Worm (Caenorhabditis elegans) whole organism, young adult: Measurements from ENCODE around the gene spe-27.

Source experiments
- B0336.3 ChIP-seq: fragments of 200-800 bp; sonication (Bioruptor generic); IDR thresholded peaks from 2 replicates; pipeline ENCODE4 v1.3.6; 2022; ENCODE audit warnings: missing genetic modification characterization, missing compliant biosample characterization
- D2030.7 ChIP-seq: fragments of 200-800 bp; sonication (Bioruptor generic); IDR thresholded peaks from 2 replicates; pipeline ENCODE4 v1.3.6; 2022; ENCODE audit warnings: missing genetic modification reagents, missing genetic modification characterization, missing compliant biosample characterization
- F10E7.11 ChIP-seq: sonication (generic microtip); optimal IDR thresholded peaks from 2 replicates; lab custom pipeline; 2017; ENCODE audit warnings: mild to moderate bottlenecking, missing genetic modification characterization, moderate library complexity, missing compliant biosample characterization
- F23B12.7 ChIP-seq: sonication (generic microtip); optimal IDR thresholded peaks from 2 replicates; lab custom pipeline; 2017; ENCODE audit warnings: missing genetic modification characterization, mild to moderate bottlenecking, missing compliant biosample characterization, antibody characterized with exemption, moderate library complexity; ENCODE audit not compliant: insufficient read depth
- F37B4.10 ChIP-seq: fragments of 200-800 bp; sonication (Bioruptor generic); IDR thresholded peaks from 2 replicates; pipeline ENCODE4 v1.3.6; 2022; ENCODE audit warnings: missing genetic modification characterization, missing compliant biosample characterization
- F39B2.1 ChIP-seq: fragments of 200-800 bp; sonication (Bioruptor generic); IDR thresholded peaks from 2 replicates; pipeline ENCODE4 v1.3.6; 2022; ENCODE audit warnings: missing genetic modification reagents, missing genetic modification characterization, missing compliant biosample characterization
- F52B5.7 ChIP-seq: sonication (generic microtip); optimal IDR thresholded peaks from 2 replicates; lab custom pipeline; 2016; ENCODE audit warnings: mild to moderate bottlenecking, missing genetic modification characterization, missing compliant biosample characterization
- F55B11.4 ChIP-seq: sonication (generic microtip); optimal IDR thresholded peaks from 2 replicates; lab custom pipeline; 2016; ENCODE audit warnings: missing compliant biosample characterization, missing genetic modification characterization, borderline replicate concordance; ENCODE audit not compliant: insufficient read depth
- K11D2.4 ChIP-seq: fragments of 200-800 bp; sonication (Bioruptor generic); IDR thresholded peaks from 2 replicates; pipeline ENCODE4 v1.3.6; 2022; ENCODE audit warnings: missing genetic modification reagents, missing genetic modification characterization, missing compliant biosample characterization
- K12H6.12 ChIP-seq: fragments of 200-800 bp; sonication (Bioruptor generic); optimal IDR thresholded peaks from 2 replicates; lab custom pipeline; 2018; ENCODE audit warnings: mild to moderate bottlenecking, missing genetic modification characterization, missing compliant biosample characterization
- Y56A3A.18 ChIP-seq: fragments of 200-800 bp; sonication (Bioruptor generic); IDR thresholded peaks from 2 replicates; pipeline ENCODE4 v1.3.6; 2022; ENCODE audit warnings: missing genetic modification reagents, missing genetic modification characterization, missing compliant biosample characterization
- Y67H2A.10 ChIP-seq: fragments of 200-800 bp; sonication (Bioruptor generic); conservative IDR thresholded peaks from 2 replicates; pipeline ENCODE4 v1.3.6; 2022; ENCODE audit warnings: missing genetic modification reagents, missing genetic modification characterization, missing compliant biosample characterization
- Y79H2A.3 ChIP-seq: fragments of 200-800 bp; sonication (Bioruptor generic); conservative IDR thresholded peaks from 2 replicates; pipeline ENCODE4 v1.3.6; 2022; ENCODE audit warnings: missing genetic modification reagents, missing genetic modification characterization, missing compliant biosample characterization
- ama-1 ChIP-seq, 3 experiments: fragments of 150-350 bp in 1 of 3; sonication (generic microtip) in 2 of 3; optimal IDR thresholded peaks; 2 replicates each; lab custom pipeline; 2014 to 2018; ENCODE audit warnings: missing biosample characterization in 2 of 3, missing genetic modification characterization in 2 of 3, missing genetic modification reagents in 2 of 3
- aptf-2 ChIP-seq: fragments of 200-800 bp; sonication (Bioruptor generic); conservative IDR thresholded peaks from 2 replicates; pipeline ENCODE4 v1.3.6; 2022; ENCODE audit warnings: missing genetic modification reagents, missing genetic modification characterization, missing compliant biosample characterization
- aptf-3 ChIP-seq: fragments of 200-800 bp; sonication (Bioruptor generic); IDR thresholded peaks from 2 replicates; pipeline ENCODE4 v1.3.6; 2022; ENCODE audit warnings: missing genetic modification characterization, missing compliant biosample characterization
- ceh-27 ChIP-seq: fragments of 200-800 bp; sonication (Bioruptor generic); optimal IDR thresholded peaks from 2 replicates; lab custom pipeline; 2018; ENCODE audit warnings: mild to moderate bottlenecking, missing genetic modification characterization, moderate library complexity, missing compliant biosample characterization
- ekl-4 ChIP-seq: fragments of 200-800 bp; sonication (Bioruptor generic); IDR thresholded peaks from 2 replicates; pipeline ENCODE4 v1.3.6; 2022; ENCODE audit warnings: missing genetic modification reagents, missing genetic modification characterization, missing compliant biosample characterization
- hmg-1.2 ChIP-seq: fragments of 200-800 bp; sonication (Bioruptor generic); IDR thresholded peaks from 2 replicates; pipeline ENCODE4 v1.3.6; 2022; ENCODE audit warnings: missing genetic modification reagents, missing genetic modification characterization, missing compliant biosample characterization
- hsf-1 ChIP-seq: fragments of 200-800 bp; sonication (Bioruptor generic); IDR thresholded peaks from 2 replicates; pipeline ENCODE4 v1.3.6; 2022; ENCODE audit warnings: missing genetic modification reagents, missing genetic modification characterization, missing compliant biosample characterization
- lin-40 ChIP-seq: sonication (generic microtip); optimal IDR thresholded peaks from 2 replicates; lab custom pipeline; 2016; ENCODE audit warnings: missing genetic modification characterization, mild to moderate bottlenecking, missing compliant biosample characterization, missing genotype, missing genetic modification reagents
- lin-54 ChIP-seq: fragments of 200-800 bp; sonication (Bioruptor generic); optimal IDR thresholded peaks from 2 replicates; lab custom pipeline; 2018; ENCODE audit warnings: mild to moderate bottlenecking, missing genetic modification characterization, missing compliant biosample characterization
- madf-3 ChIP-seq: fragments of 200-800 bp; sonication (Bioruptor generic); IDR thresholded peaks from 2 replicates; pipeline ENCODE4 v1.3.6; 2022; ENCODE audit warnings: missing genetic modification reagents, missing genetic modification characterization, missing compliant biosample characterization
- madf-6 ChIP-seq: fragments of 200-800 bp; sonication (Bioruptor generic); IDR thresholded peaks from 2 replicates; pipeline ENCODE4 v1.3.6; 2022; ENCODE audit warnings: missing genetic modification reagents, missing genetic modification characterization, missing compliant biosample characterization
- madf-8 ChIP-seq: fragments of 200-800 bp; sonication (Bioruptor generic); conservative IDR thresholded peaks from 2 replicates; pipeline ENCODE4 v1.3.6; 2022; ENCODE audit warnings: missing genetic modification reagents, missing genetic modification characterization, missing compliant biosample characterization
- mcd-1 ChIP-seq: fragments of 200-800 bp; sonication (Bioruptor generic); IDR thresholded peaks from 2 replicates; pipeline ENCODE4 v1.3.6; 2022; ENCODE audit warnings: missing genetic modification reagents, missing genetic modification characterization, missing compliant biosample characterization
- mel-28 ChIP-seq: sonication (generic microtip); optimal IDR thresholded peaks from 2 replicates; lab custom pipeline; 2016; ENCODE audit warnings: borderline replicate concordance, mild to moderate bottlenecking, missing genetic modification characterization, missing compliant biosample characterization
- mes-4 ChIP-seq: sonication (generic microtip); optimal IDR thresholded peaks from 2 replicates; lab custom pipeline; 2016; ENCODE audit warnings: missing genotype, missing genetic modification characterization, missing compliant biosample characterization
- nhr-120 ChIP-seq: fragments of 200-800 bp; sonication (Bioruptor generic); IDR thresholded peaks from 2 replicates; pipeline ENCODE4 v1.3.6; 2022; ENCODE audit warnings: missing genetic modification characterization, missing compliant biosample characterization
- nhr-179 ChIP-seq: sonication (generic microtip); optimal IDR thresholded peaks from 2 replicates; lab custom pipeline; 2016; ENCODE audit warnings: mild to moderate bottlenecking, missing genetic modification characterization, missing compliant biosample characterization
- pbrm-1 ChIP-seq: fragments of 200-800 bp; sonication (Bioruptor generic); IDR thresholded peaks from 2 replicates; pipeline ENCODE4 v1.3.6; 2022; ENCODE audit warnings: missing genetic modification reagents, missing genetic modification characterization, missing compliant biosample characterization
- rec-8 ChIP-seq, 2 experiments: sonication (generic microtip); optimal IDR thresholded peaks; 2 replicates each; lab custom pipeline; 2016; ENCODE audit warnings: mild to moderate bottlenecking in 2 of 2, missing genetic modification characterization in 2 of 2, missing genetic modification reagents in 2 of 2, missing genotype in 2 of 2, missing biosample characterization in 1 of 2, missing compliant biosample characterization in 1 of 2, moderate library complexity in 1 of 2
- repo-1 ChIP-seq: sonication (generic microtip); optimal IDR thresholded peaks from 2 replicates; lab custom pipeline; 2017; ENCODE audit warnings: mild to moderate bottlenecking, missing genetic modification characterization, missing compliant biosample characterization
- snpc-3.4 ChIP-seq: sonication (generic microtip); optimal IDR thresholded peaks from 2 replicates; lab custom pipeline; 2017; ENCODE audit warnings: missing genetic modification characterization, mild to moderate bottlenecking, missing compliant biosample characterization, antibody characterized with exemption, moderate library complexity, missing genotype, missing genetic modification reagents
- snpc-4 ChIP-seq, 5 experiments: fragments of 150-350 bp in 1 of 5; sonication (generic microtip) in 4 of 5; optimal IDR thresholded peaks; 2 replicates each; lab custom pipeline; 2014 to 2018; ENCODE audit warnings: missing genetic modification characterization in 5 of 5, missing biosample characterization in 3 of 5, antibody characterized with exemption in 2 of 5, mild to moderate bottlenecking in 2 of 5, missing compliant biosample characterization in 2 of 5, missing genotype in 2 of 5, moderate library complexity in 2 of 5, missing genetic modification reagents in 1 of 5
- zfh-2 ChIP-seq: fragments of 200-800 bp; sonication (Bioruptor generic); conservative IDR thresholded peaks from 2 replicates; pipeline ENCODE4 v1.3.6; 2022; ENCODE audit warnings: missing genetic modification reagents, missing genetic modification characterization, missing compliant biosample characterization
- ztf-25 ChIP-seq: fragments of 200-800 bp; sonication (Bioruptor generic); IDR thresholded peaks from 2 replicates; pipeline ENCODE4 v1.3.6; 2022; ENCODE audit warnings: missing genetic modification reagents, missing genetic modification characterization, missing compliant biosample characterization
- ztf-28 ChIP-seq: fragments of 200-800 bp; sonication (Bioruptor generic); IDR thresholded peaks from 2 replicates; pipeline ENCODE4 v1.3.6; 2022; ENCODE audit warnings: missing genetic modification reagents, missing genetic modification characterization, missing compliant biosample characterization
- ztf-3 ChIP-seq: fragments of 200-800 bp; sonication (Bioruptor generic); optimal IDR thresholded peaks from 2 replicates; lab custom pipeline; 2018; ENCODE audit warnings: mild to moderate bottlenecking, missing genetic modification characterization, missing compliant biosample characterization
- ztf-6 ChIP-seq: fragments of 200-800 bp; sonication (Bioruptor generic); IDR thresholded peaks from 2 replicates; pipeline ENCODE4 v1.3.6; 2022; ENCODE audit warnings: missing genetic modification reagents, missing genetic modification characterization, missing compliant biosample characterization

Gene spe-27

DNA sequence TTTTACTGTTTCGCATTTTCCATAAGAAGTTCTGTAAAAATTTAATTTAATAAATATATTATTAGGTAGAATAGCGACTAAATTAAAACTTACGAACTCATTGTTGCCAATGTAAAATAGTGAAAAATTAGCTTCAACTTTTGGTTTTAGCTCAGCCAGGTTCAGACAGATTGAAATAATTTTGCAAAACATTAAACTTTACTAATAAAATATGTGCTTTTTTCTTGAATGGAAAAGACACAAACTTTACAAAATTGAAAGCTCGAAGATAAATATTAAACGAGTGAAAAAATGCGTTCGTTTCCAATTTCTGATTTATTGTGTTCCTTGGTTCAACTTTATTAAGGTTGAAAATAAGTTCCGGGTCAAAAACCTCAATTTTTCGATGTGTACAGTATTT, 14.1 kb upstream of the spe-27 start, which contains the start of gene srv-22:
TSS of gene srv-22 (minus strand) at position 101 of the 400 bp plus-strand sequence.
- TF ChIP-seq F37B4.10 (no peak), repo-1 (tag; lab: Kevin White, UChicago) (no peak), mes-4 (tag; lab: Kevin White, UChicago) (no peak), madf-6 (no peak)

DNA sequence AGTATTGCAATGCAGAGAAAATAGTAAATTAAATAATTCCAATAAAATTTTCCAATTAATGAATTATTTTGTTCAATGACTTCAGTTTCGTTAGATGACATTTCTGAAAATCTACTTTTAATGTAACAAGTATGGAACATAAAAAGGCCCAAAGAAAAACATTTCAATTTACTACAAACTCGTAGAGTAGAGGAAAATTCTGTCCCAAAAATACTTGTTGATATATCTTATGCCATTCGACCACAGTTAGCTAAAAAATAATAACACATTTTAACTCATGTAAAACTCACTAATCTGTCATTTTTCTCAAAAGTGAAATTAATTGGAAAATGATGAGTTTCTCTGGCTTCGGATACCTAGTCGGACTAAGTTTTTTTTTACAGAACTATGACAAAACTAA, 11.5 kb upstream of the spe-27 start, which contains the start of gene srv-21:
TSS of gene srv-21 (minus strand) at position 101 of the 400 bp plus-strand sequence.
- TF ChIP-seq ztf-25 (GFP tag; lab: Robert Waterston, UW) (no peak), Y79H2A.3 (no peak), Y56A3A.18 (GFP tag; lab: Robert Waterston, UW) (no peak), nhr-120 (GFP tag; lab: Robert Waterston, UW) (no peak), F23B12.7 (tag; lab: Kevin White, UChicago) (no peak), ekl-4 (no peak), lin-40 (tag; lab: Kevin White, UChicago) (no peak), aptf-2 (no peak), pbrm-1 (GFP tag; lab: Robert Waterston, UW) (no peak), aptf-3 (GFP tag; lab: Robert Waterston, UW) (no peak), repo-1 (tag; lab: Kevin White, UChicago) (no peak), ztf-28 (no peak), ama-1 (optimal IDR thresholded peaks at IDR 0.05; lab: Kevin White, UChicago) (no peak), ama-1 (GFP tag; optimal IDR thresholded peaks at IDR 0.05; lab: Kevin White, UChicago) (no peak), madf-3 (GFP tag; lab: Robert Waterston, UW) (no peak), F10E7.11 (tag; lab: Kevin White, UChicago) (no peak), F52B5.7 (tag; lab: Kevin White, UChicago) (no peak)
- TF ChIP-seq, all 124 proteins: peak for 0

DNA sequence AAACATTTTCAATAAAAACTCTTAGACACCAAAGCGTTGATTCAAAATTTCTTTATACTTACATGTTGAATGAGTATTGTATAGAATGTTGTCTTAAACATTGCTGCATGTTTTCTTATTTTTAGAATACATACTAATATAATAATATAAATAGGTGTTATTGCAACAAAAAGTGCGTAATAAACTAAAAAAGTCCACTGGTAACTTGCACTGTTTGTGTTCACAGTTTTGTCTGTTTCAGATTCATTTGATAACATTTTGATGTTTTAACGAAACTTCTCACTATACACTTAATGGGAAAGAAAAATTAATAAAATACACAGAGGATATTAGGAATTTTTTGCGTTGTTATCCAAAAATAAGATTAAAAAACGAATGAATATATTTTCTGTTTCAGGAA, 8.1 kb upstream of the spe-27 start, which contains the start of gene srv-19:
TSS of gene srv-19 (minus strand) at position 101 of the 400 bp plus-strand sequence.
- no peak for TF ChIP-seq B0336.3 (GFP tag; lab: Robert Waterston, UW)
- TF ChIP-seq K11D2.4, result no peak
- no peak for TF ChIP-seq D2030.7 (GFP tag; lab: Robert Waterston, UW)
- TF ChIP-seq Y67H2A.10 (GFP tag; lab: Robert Waterston, UW), result no peak
- TF ChIP-seq hmg-1.2, result no peak

ce11 chrIV:5870072-5870471, 4.4 kb upstream of the spe-27 start, which contains the start of gene srv-17:
srv-17 (minus strand) TSS chrIV:5870172.
- TF ChIP-seq madf-8 (GFP tag; lab: Robert Waterston, UW) (no peak), nhr-179 (tag; lab: Kevin White, UChicago) (no peak), rec-8 (tag; optimal IDR thresholded peaks at IDR 0.05; lab: Kevin White, UChicago) (no peak), ama-1 (optimal IDR thresholded peaks at IDR 0.05; lab: Kevin White, UChicago) (no peak), ama-1 (GFP tag; optimal IDR thresholded peaks at IDR 0.05; lab: Kevin White, UChicago) (no peak), K12H6.12 (tag; lab: Kevin White, UChicago) (no peak), zfh-2 (GFP tag; lab: Robert Waterston, UW) (no peak), snpc-3.4 (tag; lab: Kevin White, UChicago) (no peak), ztf-3 (no peak), hsf-1 (GFP tag; lab: Robert Waterston, UW) (no peak), F39B2.1 (GFP tag; lab: Robert Waterston, UW) (no peak), ceh-27 (no peak), madf-6 (no peak), mes-4 (tag; lab: Kevin White, UChicago) (no peak), Y67H2A.10 (GFP tag; lab: Robert Waterston, UW) (no peak), snpc-4 (GFP tag; optimal IDR thresholded peaks at IDR 0.05; lab: Kevin White, UChicago) (no peak), snpc-4 (tag; optimal IDR thresholded peaks at IDR 0.05; lab: Kevin White, UChicago) (no peak), mel-28 (tag; lab: Kevin White, UChicago) (no peak), ztf-6 (no peak), F55B11.4 (tag; lab: Kevin White, UChicago) (no peak), lin-54 (no peak), mcd-1 (no peak)
- TF ChIP-seq, all 124 proteins: peak for 0
